Fruit fly (Drosophila melanogaster) whole organism, embryonic: ENCODE measurements around the gene CG13252.

ENCODE experiments used
- Bgb ChIP-seq: fragments of 200-800 bp; sonication (Bioruptor generic); IDR thresholded peaks from 2 replicates; pipeline ENCODE4 v1.3.6; 2022; ENCODE audit warnings: missing biosample characterization, missing genetic modification characterization; ENCODE audit not compliant: partially characterized antibody
- Blimp-1 ChIP-seq: fragments of 200-800 bp; sonication (Bioruptor generic); optimal IDR thresholded peaks from 3 replicates; lab custom pipeline; 2018; ENCODE audit warnings: missing biosample characterization, missing genetic modification characterization, mild to moderate bottlenecking, moderate library complexity, missing genetic modification reagents
- Bteb2 ChIP-seq: fragments of 200-800 bp; sonication (Bioruptor generic); optimal IDR thresholded peaks from 2 replicates; lab custom pipeline; 2016; ENCODE audit warnings: missing biosample characterization, missing genetic modification characterization
- CG10543 ChIP-seq: fragments of 200-800 bp; sonication (Bioruptor generic); optimal IDR thresholded peaks from 3 replicates; lab custom pipeline; 2017; ENCODE audit warnings: missing biosample characterization, mild to moderate bottlenecking, missing genetic modification characterization, moderate library complexity
- CG12769 ChIP-seq: fragments of 200-800 bp; sonication (Bioruptor generic); optimal IDR thresholded peaks from 2 replicates; lab custom pipeline; 2019; ENCODE audit warnings: missing biosample characterization, mild to moderate bottlenecking, missing genetic modification characterization, moderate library complexity
- CG13775 ChIP-seq: fragments of 200-800 bp; sonication (Bioruptor generic); optimal IDR thresholded peaks from 3 replicates; lab custom pipeline; 2017; ENCODE audit warnings: missing biosample characterization, mild to moderate bottlenecking, missing genetic modification characterization
- CG15696 ChIP-seq: fragments of 200-800 bp; sonication (Bioruptor generic); optimal IDR thresholded peaks from 2 replicates; lab custom pipeline; 2019; ENCODE audit warnings: missing biosample characterization, mild to moderate bottlenecking, missing genetic modification characterization, moderate library complexity
- CG17361 ChIP-seq: fragments of 200-800 bp; sonication (Bioruptor generic); IDR thresholded peaks from 3 replicates; pipeline ENCODE4 v1.3.6; 2022; ENCODE audit warnings: missing biosample characterization, missing genetic modification characterization
- CG2712 ChIP-seq: fragments of 200-800 bp; optimal IDR thresholded peaks from 3 replicates; lab custom pipeline; 2019; ENCODE audit warnings: missing biosample characterization, mild to moderate bottlenecking, missing genetic modification characterization, moderate library complexity
- CG2875 ChIP-seq: fragments of 200-800 bp; sonication (Bioruptor generic); optimal IDR thresholded peaks from 2 replicates; lab custom pipeline; 2017; ENCODE audit warnings: missing biosample characterization, mild to moderate bottlenecking, missing genetic modification characterization, missing genetic modification reagents
- CG31441 ChIP-seq: fragments of 200-800 bp; sonication (Bioruptor generic); IDR thresholded peaks from 2 replicates; pipeline ENCODE4 v1.3.6; 2022; ENCODE audit warnings: missing biosample characterization, missing genetic modification characterization
- CG3838 ChIP-seq: fragments of 200-800 bp; sonication (Bioruptor generic); optimal IDR thresholded peaks from 3 replicates; lab custom pipeline; 2016; ENCODE audit warnings: missing biosample characterization, missing genetic modification characterization
- CG4730 ChIP-seq: fragments of 200-800 bp; sonication (Bioruptor generic); IDR thresholded peaks from 2 replicates; pipeline ENCODE4 v1.3.6; 2022; ENCODE audit warnings: missing biosample characterization, missing genetic modification characterization
- CG6854 ChIP-seq: fragments of 200-800 bp; sonication (Bioruptor generic); optimal IDR thresholded peaks from 3 replicates; lab custom pipeline; 2017; ENCODE audit warnings: missing biosample characterization, mild to moderate bottlenecking, missing genetic modification characterization
- CG8281 ChIP-seq: fragments of 200-800 bp; sonication (Bioruptor generic); optimal IDR thresholded peaks from 2 replicates; lab custom pipeline; 2018; ENCODE audit warnings: missing biosample characterization, mild to moderate bottlenecking, missing genetic modification characterization, moderate library complexity
- CG8359 ChIP-seq: fragments of 200-800 bp; sonication (Bioruptor generic); optimal IDR thresholded peaks from 2 replicates; lab custom pipeline; 2017; ENCODE audit warnings: missing biosample characterization, mild to moderate bottlenecking, missing genetic modification characterization, borderline replicate concordance
- CG8388 ChIP-seq: fragments of 200-800 bp; sonication (Bioruptor generic); optimal IDR thresholded peaks from 2 replicates; lab custom pipeline; 2019; ENCODE audit warnings: missing biosample characterization, mild to moderate bottlenecking, missing genetic modification characterization, moderate library complexity
- CG9727 ChIP-seq: fragments of 200-800 bp; sonication (Bioruptor generic); optimal IDR thresholded peaks from 3 replicates; lab custom pipeline; 2017; ENCODE audit warnings: missing biosample characterization, mild to moderate bottlenecking, missing genetic modification characterization
- Dad ChIP-seq: fragments of 200-800 bp; sonication (Bioruptor generic); optimal IDR thresholded peaks from 3 replicates; lab custom pipeline; 2016; ENCODE audit warnings: missing biosample characterization, missing genetic modification characterization
- Fer3 ChIP-seq: fragments of 200-800 bp; sonication (Bioruptor generic); optimal IDR thresholded peaks from 2 replicates; lab custom pipeline; 2018; ENCODE audit warnings: missing biosample characterization, mild to moderate bottlenecking, missing genetic modification characterization, moderate library complexity
- H2.0 ChIP-seq: fragments of 200-800 bp; sonication (Bioruptor generic); IDR thresholded peaks from 2 replicates; pipeline ENCODE4 v1.3.6; 2022; ENCODE audit warnings: missing biosample characterization, missing genetic modification characterization
- HLH54F ChIP-seq: fragments of 200-800 bp; sonication (Bioruptor generic); optimal IDR thresholded peaks from 3 replicates; lab custom pipeline; 2016; ENCODE audit warnings: missing biosample characterization, missing genetic modification characterization
- Max ChIP-seq: fragments of 200-800 bp; sonication (Bioruptor generic); optimal IDR thresholded peaks from 2 replicates; lab custom pipeline; 2016; ENCODE audit warnings: missing biosample characterization, mild to moderate bottlenecking, missing genetic modification characterization
- Meics ChIP-seq: fragments of 200-800 bp; sonication (Bioruptor generic); optimal IDR thresholded peaks from 2 replicates; lab custom pipeline; 2017; ENCODE audit warnings: missing biosample characterization, mild to moderate bottlenecking, missing genetic modification characterization
- NFAT ChIP-seq: fragments of 200-800 bp; sonication (Bioruptor generic); IDR thresholded peaks from 2 replicates; pipeline ENCODE4 v1.3.6; 2022; ENCODE audit warnings: missing biosample characterization, missing genetic modification characterization
- NfI ChIP-seq: fragments of 200-800 bp; sonication (Bioruptor generic); optimal IDR thresholded peaks from 3 replicates; lab custom pipeline; 2018; ENCODE audit warnings: missing biosample characterization, mild to moderate bottlenecking, missing genetic modification characterization, moderate library complexity
- YL-1 ChIP-seq: fragments of 200-800 bp; sonication (Bioruptor generic); optimal IDR thresholded peaks from 3 replicates; lab custom pipeline; 2017; ENCODE audit warnings: missing biosample characterization, mild to moderate bottlenecking, missing genetic modification characterization
- al ChIP-seq: fragments of 200-800 bp; sonication (Bioruptor generic); IDR thresholded peaks from 2 replicates; pipeline ENCODE4 v1.3.6; 2022; ENCODE audit warnings: missing biosample characterization, missing genetic modification characterization
- ap ChIP-seq: fragments of 200-800 bp; sonication (Bioruptor generic); IDR thresholded peaks from 2 replicates; pipeline ENCODE4 v1.3.6; 2022; ENCODE audit warnings: missing biosample characterization, missing genetic modification characterization
- corto ChIP-seq: fragments of 200-800 bp; sonication (Bioruptor generic); optimal IDR thresholded peaks from 2 replicates; lab custom pipeline; 2016; ENCODE audit warnings: missing biosample characterization, mild to moderate bottlenecking, missing genetic modification characterization, moderate library complexity
- dpn ChIP-seq, 2 experiments: fragments of 200-800 bp; sonication (Bioruptor generic); optimal IDR thresholded peaks; 3 replicates each; lab custom pipeline; 2016; ENCODE audit warnings: missing biosample characterization in 2 of 2, missing genetic modification characterization in 2 of 2
- dysf ChIP-seq: fragments of 200-800 bp; sonication (Bioruptor generic); IDR thresholded peaks from 3 replicates; pipeline ENCODE4 v1.3.6; 2022; ENCODE audit warnings: missing biosample characterization, missing genetic modification characterization
- ftz-f1 ChIP-seq: fragments of 200-800 bp; sonication (Bioruptor generic); optimal IDR thresholded peaks from 2 replicates; lab custom pipeline; 2016; ENCODE audit warnings: missing biosample characterization, missing genetic modification characterization
- fu2 ChIP-seq: fragments of 200-800 bp; sonication (Bioruptor generic); optimal IDR thresholded peaks from 2 replicates; lab custom pipeline; 2016; ENCODE audit warnings: missing biosample characterization, missing genetic modification characterization
- gcm2 ChIP-seq: fragments of 200-800 bp; sonication (Bioruptor generic); optimal IDR thresholded peaks from 2 replicates; lab custom pipeline; 2016; ENCODE audit warnings: missing biosample characterization, missing genetic modification characterization
- gt ChIP-seq: fragments of 200-800 bp; sonication (Bioruptor generic); IDR thresholded peaks from 2 replicates; pipeline ENCODE4 v1.3.6; 2022; ENCODE audit warnings: missing biosample characterization, missing genetic modification characterization
- insv ChIP-seq, 2 experiments: fragments of 200-800 bp; sonication (Bioruptor generic); optimal IDR thresholded peaks; 3 replicates each; lab custom pipeline; 2016 to 2018; ENCODE audit warnings: missing biosample characterization in 2 of 2, missing genetic modification characterization in 2 of 2
- jing ChIP-seq: fragments of 200-800 bp; sonication (Bioruptor generic); optimal IDR thresholded peaks from 2 replicates; lab custom pipeline; 2018; ENCODE audit warnings: missing biosample characterization, mild to moderate bottlenecking, missing genetic modification characterization
- maf-S ChIP-seq: fragments of 200-800 bp; sonication (Bioruptor generic); optimal IDR thresholded peaks from 2 replicates; lab custom pipeline; 2016; ENCODE audit warnings: missing biosample characterization, missing genetic modification characterization
- nau ChIP-seq: fragments of 200-800 bp; sonication (Bioruptor generic); optimal IDR thresholded peaks from 3 replicates; lab custom pipeline; 2017; ENCODE audit warnings: missing biosample characterization, mild to moderate bottlenecking, missing genetic modification characterization, missing genetic modification reagents
- pnt ChIP-seq: fragments of 200-800 bp; sonication (Bioruptor generic); optimal IDR thresholded peaks from 3 replicates; lab custom pipeline; 2016; ENCODE audit warnings: missing biosample characterization, missing genetic modification characterization
- prd ChIP-seq, 3 experiments: fragments of >200 bp in 2 of 3; fragments of 200-800 bp in 1 of 3; sonication (Bioruptor generic) in 1 of 3; optimal IDR thresholded peaks in 2 of 3; IDR thresholded peaks in 1 of 3; 2 replicates in 2 of 3; 3 replicates in 1 of 3; pipeline versions ENCODE4 v1.3.6 to Lab custom; 2017 to 2022; ENCODE audit warnings: missing biosample characterization in 1 of 3, missing genetic modification characterization in 1 of 3
- pum ChIP-seq: fragments of 200-800 bp; sonication (Bioruptor generic); optimal IDR thresholded peaks from 2 replicates; lab custom pipeline; 2016; ENCODE audit warnings: missing biosample characterization, missing genetic modification characterization
- so ChIP-seq: fragments of 200-800 bp; sonication (Bioruptor generic); IDR thresholded peaks from 3 replicates; pipeline ENCODE4 v1.3.6; 2022; ENCODE audit warnings: missing biosample characterization, missing genetic modification characterization
- stwl ChIP-seq: fragments of 200-800 bp; sonication (Bioruptor generic); optimal IDR thresholded peaks from 3 replicates; lab custom pipeline; 2018; ENCODE audit warnings: missing biosample characterization, mild to moderate bottlenecking, missing genetic modification characterization, moderate library complexity
- tna ChIP-seq: fragments of 200-800 bp; sonication (Bioruptor generic); IDR thresholded peaks from 2 replicates; pipeline ENCODE4 v1.3.6; 2022; ENCODE audit warnings: missing biosample characterization, missing genetic modification characterization; ENCODE audit not compliant: partially characterized antibody
- unpg ChIP-seq: fragments of 200-800 bp; sonication (Bioruptor generic); optimal IDR thresholded peaks from 3 replicates; lab custom pipeline; 2018; ENCODE audit warnings: missing biosample characterization, mild to moderate bottlenecking, missing genetic modification characterization, moderate library complexity
- zf30C ChIP-seq: fragments of 200-800 bp; sonication (Bioruptor generic); optimal IDR thresholded peaks from 3 replicates; lab custom pipeline; 2018; ENCODE audit warnings: missing biosample characterization, mild to moderate bottlenecking, missing genetic modification characterization

CG13252 gene

dm6 chr3L:20778224-20779063 is 48.1 kb downstream of the CG13252 start, which contains the start of the genes Pex16 and Pex14 (continued):
- TF ChIP-seq nau = no peak
- TF ChIP-seq dysf (GFP tag; lab: Robert Waterston, UW) = peak; percentile 78
- TF ChIP-seq CG2875 (GFP tag; lab: Kevin White, UChicago) = peak; percentile 19
- no peak for TF ChIP-seq corto (GFP tag; lab: Kevin White, UChicago)
- no peak for TF ChIP-seq prd (optimal IDR thresholded peaks at IDR 0.05; lab: Kevin White, UChicago)
- peak; percentile 83 for TF ChIP-seq prd (GFP tag; IDR thresholded peaks at IDR 0.05; lab: Robert Waterston, UW)
- TF ChIP-seq pnt (GFP tag; lab: Kevin White, UChicago) = peak; percentile 86
- no peak for TF ChIP-seq CG8359 (GFP tag; lab: Kevin White, UChicago)
- TF ChIP-seq zf30C (GFP tag; lab: Kevin White, UChicago) = no peak
- peak; percentile 62 for TF ChIP-seq unpg (GFP tag; lab: Kevin White, UChicago)
- peak; percentile 53 for TF ChIP-seq Max
- TF ChIP-seq CG17361 (GFP tag; lab: Robert Waterston, UW) = peak; percentile 86
- TF ChIP-seq CG31441 (GFP tag; lab: Robert Waterston, UW) = no peak; the same call in 1 of the 2 replicates
- peak; percentile 26 for TF ChIP-seq CG3838 (GFP tag; lab: Kevin White, UChicago)
- TF ChIP-seq ftz-f1 (GFP tag; lab: Kevin White, UChicago) = no peak
- peak; percentile 34; the same call in 1 of the 2 replicates for TF ChIP-seq ap (GFP tag; lab: Robert Waterston, UW)
- TF ChIP-seq NfI = peak; percentile 69
- peak; percentile 68 for TF ChIP-seq CG2712 (tag; lab: Kevin White, UChicago)
- peak; percentile 10 for TF ChIP-seq CG8281 (tag; lab: Kevin White, UChicago)
- peak; percentile 75 for TF ChIP-seq CG13775 (GFP tag; lab: Kevin White, UChicago)
- peak; percentile 67 for TF ChIP-seq CG4730 (GFP tag; lab: Robert Waterston, UW)
- TF ChIP-seq dpn (GFP tag; optimal IDR thresholded peaks at IDR 0.05; lab: Kevin White, UChicago) = peak; percentile 78 to 84
- peak; percentile 66; the same call in 1 of the 3 replicates for TF ChIP-seq so
- peak in 1 of 2 experiments; percentile 0 for TF ChIP-seq insv (GFP tag; optimal IDR thresholded peaks at IDR 0.05; lab: Kevin White, UChicago)
- peak; percentile 40; the same call in 1 of the 2 replicates for TF ChIP-seq al (GFP tag; lab: Robert Waterston, UW)
- peak; percentile 65 for TF ChIP-seq Dad (GFP tag; lab: Kevin White, UChicago)
- peak; percentile 61 for TF ChIP-seq Bteb2
- TF ChIP-seq fu2 (GFP tag; lab: Kevin White, UChicago) = peak; percentile 69
- peak; percentile 72 for TF ChIP-seq maf-S
- peak; percentile 61 for TF ChIP-seq CG15696 (tag; lab: Kevin White, UChicago)
- no peak for TF ChIP-seq gt (GFP tag; lab: Robert Waterston, UW)
- TF ChIP-seq YL-1 (GFP tag; lab: Kevin White, UChicago) = peak; percentile 47
- TF ChIP-seq CG6854 (GFP tag; lab: Kevin White, UChicago) = no peak
- peak; percentile 27 for TF ChIP-seq gcm2 (GFP tag; lab: Kevin White, UChicago)
- peak; percentile 71 for TF ChIP-seq H2.0 (GFP tag; lab: Robert Waterston, UW)
- TF ChIP-seq CG8388 (GFP tag; lab: Kevin White, UChicago) = no peak
- TF ChIP-seq pum (GFP tag; lab: Kevin White, UChicago) = peak; percentile 83
- TF ChIP-seq CG9727 = peak; percentile 69
- peak; percentile 76 for TF ChIP-seq NFAT
- TF ChIP-seq HLH54F (GFP tag; lab: Kevin White, UChicago) = peak; percentile 77
- no peak for TF ChIP-seq CG12769 (tag; lab: Kevin White, UChicago)
- peak; percentile 65 for TF ChIP-seq CG10543 (GFP tag; lab: Kevin White, UChicago)
- no peak for TF ChIP-seq tna
- no peak for TF ChIP-seq Blimp-1 (GFP tag; lab: Kevin White, UChicago)
- TF ChIP-seq Fer3 = peak; percentile 60
- TF ChIP-seq stwl (tag; lab: Kevin White, UChicago) = peak; percentile 30
- no peak for TF ChIP-seq Bgb (GFP tag; lab: Robert Waterston, UW)
- peak; percentile 74 for TF ChIP-seq Meics (GFP tag; lab: Kevin White, UChicago)
- no peak for TF ChIP-seq jing (GFP tag; lab: Kevin White, UChicago)
